Worm (Caenorhabditis elegans) whole organism, L2 larva: ENCODE measurements around the gene nhr-238.

ENCODE experiments used
- C34F6.9 ChIP-seq: fragments of 150-350 bp; optimal IDR thresholded peaks from 2 replicates; lab custom pipeline; 2014; ENCODE audit warnings: missing biosample characterization, missing genetic modification characterization
- F13H6.1 ChIP-seq: sonication (generic microtip); optimal IDR thresholded peaks from 2 replicates; lab custom pipeline; 2016; ENCODE audit warnings: missing genetic modification characterization, missing compliant biosample characterization
- R02D3.7 ChIP-seq: fragments of 150-350 bp; optimal IDR thresholded peaks from 2 replicates; lab custom pipeline; 2014; ENCODE audit warnings: missing biosample characterization, missing genetic modification characterization
- Y55F3AM.14 ChIP-seq: fragments of 200-800 bp; sonication (Bioruptor generic); optimal IDR thresholded peaks from 2 replicates; lab custom pipeline; 2018; ENCODE audit warnings: mild to moderate bottlenecking, missing genetic modification characterization, missing compliant biosample characterization
- ZK546.5 ChIP-seq: sonication (generic microtip); optimal IDR thresholded peaks from 2 replicates; lab custom pipeline; 2017; ENCODE audit warnings: missing biosample characterization, missing genetic modification characterization
- alr-1 ChIP-seq: fragments of 150-350 bp; optimal IDR thresholded peaks from 2 replicates; lab custom pipeline; 2014; ENCODE audit warnings: missing biosample characterization, missing genetic modification characterization
- aly-2 ChIP-seq: fragments of 150-350 bp; optimal IDR thresholded peaks from 2 replicates; lab custom pipeline; 2014; ENCODE audit warnings: missing biosample characterization, missing genetic modification characterization
- ama-1 ChIP-seq: fragments of 150-350 bp; optimal IDR thresholded peaks from 2 replicates; lab custom pipeline; 2018; ENCODE audit warnings: inconsistent platforms
- blmp-1 ChIP-seq: sonication (generic microtip); optimal IDR thresholded peaks from 2 replicates; lab custom pipeline; 2017; ENCODE audit warnings: missing genetic modification characterization, mild to moderate bottlenecking, missing compliant biosample characterization, antibody characterized with exemption, moderate library complexity; ENCODE audit not compliant: insufficient read depth
- ceh-16 ChIP-seq: fragments of 150-350 bp; optimal IDR thresholded peaks from 2 replicates; lab custom pipeline; 2014; ENCODE audit warnings: missing biosample characterization, missing genetic modification characterization
- crh-2 ChIP-seq: sonication (generic microtip); optimal IDR thresholded peaks from 2 replicates; lab custom pipeline; 2017; ENCODE audit warnings: missing biosample characterization, missing genetic modification characterization
- dmd-4 ChIP-seq: sonication (generic microtip); optimal IDR thresholded peaks from 2 replicates; lab custom pipeline; 2017; ENCODE audit warnings: missing biosample characterization, missing genetic modification characterization
- egl-27 ChIP-seq: sonication (generic microtip); optimal IDR thresholded peaks from 3 replicates; lab custom pipeline; 2017; ENCODE audit warnings: missing biosample characterization, missing genetic modification reagents, missing genetic modification characterization
- elt-1 ChIP-seq: fragments of 150-350 bp; optimal IDR thresholded peaks from 2 replicates; lab custom pipeline; 2014; ENCODE audit warnings: missing biosample characterization, missing genetic modification characterization
- elt-3 ChIP-seq: sonication (generic microtip); optimal IDR thresholded peaks from 2 replicates; lab custom pipeline; 2017; ENCODE audit warnings: missing biosample characterization, missing genetic modification characterization
- lin-11 ChIP-seq: fragments of 150-350 bp; sonication (generic microtip); optimal IDR thresholded peaks from 2 replicates; lab custom pipeline; 2014; ENCODE audit warnings: missing biosample characterization, missing genetic modification characterization, inconsistent platforms, mixed read lengths
- lin-39 ChIP-seq: fragments of 150-350 bp; optimal IDR thresholded peaks from 2 replicates; lab custom pipeline; 2014; ENCODE audit warnings: missing biosample characterization, missing genetic modification reagents, missing genetic modification characterization
- mbf-1 ChIP-seq: sonication (generic microtip); optimal IDR thresholded peaks from 2 replicates; lab custom pipeline; 2017; ENCODE audit warnings: missing biosample characterization, missing genetic modification characterization
- nhr-10 ChIP-seq: sonication (generic microtip); optimal IDR thresholded peaks from 2 replicates; lab custom pipeline; 2017; ENCODE audit warnings: missing biosample characterization, missing genetic modification characterization
- nhr-12 ChIP-seq: fragments of 150-350 bp; optimal IDR thresholded peaks from 2 replicates; lab custom pipeline; 2014; ENCODE audit warnings: missing biosample characterization, missing genetic modification characterization
- nhr-129 ChIP-seq: fragments of 150-350 bp; optimal IDR thresholded peaks from 2 replicates; lab custom pipeline; 2014; ENCODE audit warnings: missing biosample characterization, missing genetic modification characterization
- nhr-21 ChIP-seq: fragments of 150-350 bp; optimal IDR thresholded peaks from 2 replicates; lab custom pipeline; 2014; ENCODE audit warnings: missing biosample characterization, missing genetic modification characterization
- nhr-23 ChIP-seq: fragments of 150-350 bp; optimal IDR thresholded peaks from 2 replicates; lab custom pipeline; 2014; ENCODE audit warnings: missing biosample characterization, missing genetic modification reagents, missing genetic modification characterization
- nhr-237 ChIP-seq: fragments of 150-350 bp; optimal IDR thresholded peaks from 2 replicates; lab custom pipeline; 2014; ENCODE audit warnings: missing biosample characterization, missing genetic modification characterization
- nhr-25 ChIP-seq: fragments of 150-350 bp; sonication (generic microtip); optimal IDR thresholded peaks from 3 replicates; lab custom pipeline; 2014; ENCODE audit warnings: missing biosample characterization, missing genetic modification characterization
- nhr-6 ChIP-seq: fragments of 150-350 bp; optimal IDR thresholded peaks from 2 replicates; lab custom pipeline; 2014; ENCODE audit warnings: missing biosample characterization, missing genetic modification characterization
- nhr-77 ChIP-seq: fragments of 150-350 bp; optimal IDR thresholded peaks from 2 replicates; lab custom pipeline; 2014; ENCODE audit warnings: missing biosample characterization, missing genetic modification characterization
- peb-1 ChIP-seq: fragments of 150-350 bp; optimal IDR thresholded peaks from 2 replicates; lab custom pipeline; 2014; ENCODE audit warnings: missing biosample characterization, missing genetic modification characterization
- sem-4 ChIP-seq: fragments of 150-350 bp; optimal IDR thresholded peaks from 2 replicates; lab custom pipeline; 2014; ENCODE audit warnings: missing biosample characterization, missing genetic modification reagents, missing genetic modification characterization
- skn-1 ChIP-seq: sonication (generic microtip); optimal IDR thresholded peaks from 2 replicates; lab custom pipeline; 2017; ENCODE audit warnings: missing biosample characterization, missing genetic modification characterization
- sma-3 ChIP-seq: sonication (generic microtip); optimal IDR thresholded peaks from 2 replicates; lab custom pipeline; 2016; ENCODE audit warnings: missing genetic modification reagents, missing genetic modification characterization, missing compliant biosample characterization
- sma-9 ChIP-seq, 2 experiments: fragments of 150-350 bp in 1 of 2; sonication (generic microtip) in 1 of 2; optimal IDR thresholded peaks; 2 replicates each; lab custom pipeline; 2014 to 2016; ENCODE audit warnings: missing genetic modification characterization in 2 of 2, mild to moderate bottlenecking in 1 of 2, missing biosample characterization in 1 of 2, missing compliant biosample characterization in 1 of 2, missing genetic modification reagents in 1 of 2, moderate library complexity in 1 of 2
- snpc-4 ChIP-seq: fragments of 150-350 bp; optimal IDR thresholded peaks from 2 replicates; lab custom pipeline; 2014; ENCODE audit warnings: missing biosample characterization, missing genetic modification characterization
- unc-55 ChIP-seq: fragments of 150-350 bp; sonication (generic microtip); optimal IDR thresholded peaks from 3 replicates; lab custom pipeline; 2014; ENCODE audit warnings: missing biosample characterization, missing genetic modification reagents, missing genetic modification characterization
- unc-62 ChIP-seq: fragments of 150-350 bp; optimal IDR thresholded peaks from 2 replicates; lab custom pipeline; 2014; ENCODE audit warnings: missing biosample characterization, missing genetic modification reagents, missing genetic modification characterization
- zag-1 ChIP-seq: fragments of 150-350 bp; optimal IDR thresholded peaks from 2 replicates; lab custom pipeline; 2014; ENCODE audit warnings: missing biosample characterization, missing genetic modification characterization
- ztf-1 ChIP-seq: fragments of 200-800 bp; sonication (Bioruptor generic); conservative IDR thresholded peaks from 2 replicates; pipeline ENCODE4 v1.3.6; 2022; ENCODE audit warnings: missing genetic modification characterization, missing compliant biosample characterization
- ztf-11 ChIP-seq: sonication (generic microtip); optimal IDR thresholded peaks from 2 replicates; lab custom pipeline; 2017; ENCODE audit warnings: missing biosample characterization, missing genetic modification characterization
- ztf-4 ChIP-seq: fragments of 150-350 bp; optimal IDR thresholded peaks from 2 replicates; lab custom pipeline; 2014; ENCODE audit warnings: missing biosample characterization, missing genetic modification characterization

nhr-238 gene

ce11 chrV:1642768-1643167 is 13.5 kb upstream of the nhr-238 start:
- TF ChIP-seq nhr-21 (tag; lab: Kevin White, UChicago): no peak
- no peak for TF ChIP-seq Y55F3AM.14 (GFP tag; lab: Kevin White, UChicago)
- TF ChIP-seq blmp-1: no peak
- no peak for TF ChIP-seq ztf-11
- no peak for TF ChIP-seq nhr-6 (tag; lab: Kevin White, UChicago)
- no peak for TF ChIP-seq sma-3 (GFP tag; lab: Kevin White, UChicago)
- TF ChIP-seq nhr-23 (tag; lab: Kevin White, UChicago): no peak
- TF ChIP-seq R02D3.7 (tag; lab: Kevin White, UChicago): no peak
- no peak for TF ChIP-seq ceh-16 (tag; lab: Kevin White, UChicago)
- TF ChIP-seq crh-2 (tag; lab: Kevin White, UChicago): no peak
- no peak for TF ChIP-seq unc-55 (GFP tag; lab: Kevin White, UChicago)
- TF ChIP-seq peb-1: no peak
- TF ChIP-seq sma-9 (GFP tag; optimal IDR thresholded peaks at IDR 0.05; lab: Kevin White, UChicago): no peak
- TF ChIP-seq sma-9 (tag; optimal IDR thresholded peaks at IDR 0.05; lab: Kevin White, UChicago): no peak
- no peak for TF ChIP-seq alr-1 (tag; lab: Kevin White, UChicago)
- no peak for TF ChIP-seq lin-39 (tag; lab: Kevin White, UChicago)
- no peak for TF ChIP-seq unc-62 (GFP tag; lab: Kevin White, UChicago)
- TF ChIP-seq nhr-25 (tag; lab: Kevin White, UChicago): no peak
- TF ChIP-seq aly-2 (tag; lab: Kevin White, UChicago): no peak
- no peak for TF ChIP-seq elt-3
- TF ChIP-seq F13H6.1: no peak

ce11 chrV:1642199-1642598 is 13.0 kb upstream of the nhr-238 start, which contains the start of gene Y46H3D.1:
Gene Y46H3D.1, plus strand, starts transcription at chrV:1642499.
- TF ChIP-seq elt-1: no peak
- no peak for TF ChIP-seq blmp-1
- TF ChIP-seq ama-1 (lab: Kevin White, UChicago): no peak
- TF ChIP-seq nhr-129 (tag; lab: Kevin White, UChicago): no peak
- TF ChIP-seq nhr-77: no peak
- TF ChIP-seq ceh-16 (tag; lab: Kevin White, UChicago): no peak
- no peak for TF ChIP-seq ztf-11
- TF ChIP-seq dmd-4 (tag; lab: Kevin White, UChicago): no peak
- TF ChIP-seq R02D3.7 (tag; lab: Kevin White, UChicago): no peak
- TF ChIP-seq lin-11 (tag; lab: Kevin White, UChicago): no peak
- TF ChIP-seq egl-27: no peak
- TF ChIP-seq nhr-12 (tag; lab: Kevin White, UChicago): no peak
- no peak for TF ChIP-seq sma-3 (GFP tag; lab: Kevin White, UChicago)
- no peak for TF ChIP-seq ZK546.5 (tag; lab: Kevin White, UChicago)
- no peak for TF ChIP-seq F13H6.1
- no peak for TF ChIP-seq nhr-10 (tag; lab: Kevin White, UChicago)
- no peak for TF ChIP-seq mbf-1 (tag; lab: Kevin White, UChicago)
- no peak for TF ChIP-seq nhr-25 (tag; lab: Kevin White, UChicago)
- TF ChIP-seq zag-1 (tag; lab: Kevin White, UChicago): no peak

ce11 chrV:1640008-1640407 is 10.8 kb upstream of the nhr-238 start, which contains the start of gene str-221:
Gene str-221, plus strand, starts transcription at chrV:1640308.
- TF ChIP-seq skn-1 (tag; lab: Kevin White, UChicago): no peak
- TF ChIP-seq C34F6.9: no peak
- TF ChIP-seq unc-55 (GFP tag; lab: Kevin White, UChicago): no peak
- no peak for TF ChIP-seq sma-9 (GFP tag; optimal IDR thresholded peaks at IDR 0.05; lab: Kevin White, UChicago)
- no peak for TF ChIP-seq sma-9 (tag; optimal IDR thresholded peaks at IDR 0.05; lab: Kevin White, UChicago)
- no peak for TF ChIP-seq nhr-237
- no peak for TF ChIP-seq snpc-4 (tag; lab: Kevin White, UChicago)
- TF ChIP-seq ztf-4 (tag; lab: Kevin White, UChicago): no peak
- TF ChIP-seq nhr-12 (tag; lab: Kevin White, UChicago): no peak
- no peak for TF ChIP-seq R02D3.7 (tag; lab: Kevin White, UChicago)
- no peak for TF ChIP-seq lin-11 (tag; lab: Kevin White, UChicago)
- no peak for TF ChIP-seq lin-39 (tag; lab: Kevin White, UChicago)
- TF ChIP-seq egl-27: no peak
- no peak for TF ChIP-seq sem-4
- TF ChIP-seq Y55F3AM.14 (GFP tag; lab: Kevin White, UChicago): no peak
- no peak for TF ChIP-seq crh-2 (tag; lab: Kevin White, UChicago)
- TF ChIP-seq ztf-1: no peak
